Worm (Caenorhabditis elegans) whole organism, midembryonic: ENCODE results near the gene K04C2.7.

Source experiments
- T22C8.4 ChIP-seq: fragments of 200-800 bp; sonication (Bioruptor generic); IDR thresholded peaks from 2 replicates; pipeline ENCODE4 v1.3.6; 2022; ENCODE audit warnings: missing genetic modification characterization, missing compliant biosample characterization
- cog-1 ChIP-seq: sonication (generic microtip); optimal IDR thresholded peaks from 2 replicates; lab custom pipeline; 2016; ENCODE audit warnings: missing genetic modification characterization, missing compliant biosample characterization
- flt-1 ChIP-seq: fragments of 200-800 bp; sonication (Bioruptor generic); IDR thresholded peaks from 2 replicates; pipeline ENCODE4 v1.3.6; 2022; ENCODE audit warnings: missing genetic modification characterization, missing compliant biosample characterization
- klf-2 ChIP-seq: fragments of 200-800 bp; sonication (Bioruptor generic); conservative IDR thresholded peaks from 2 replicates; pipeline ENCODE4 v1.3.6; 2022; ENCODE audit warnings: missing genetic modification reagents, missing genetic modification characterization, missing compliant biosample characterization
- med-1 ChIP-seq: sonication (generic microtip); optimal IDR thresholded peaks from 2 replicates; lab custom pipeline; 2017; ENCODE audit warnings: missing genetic modification characterization, mild to moderate bottlenecking, missing compliant biosample characterization, antibody characterized with exemption, missing genetic modification reagents; ENCODE audit not compliant: insufficient read depth
- ref-1 ChIP-seq: fragments of 200-800 bp; sonication (Bioruptor generic); conservative IDR thresholded peaks from 2 replicates; pipeline ENCODE4 v1.3.6; 2022; ENCODE audit warnings: missing genetic modification reagents, missing genetic modification characterization, missing compliant biosample characterization
- tab-1 ChIP-seq: fragments of 200-800 bp; sonication (Bioruptor generic); IDR thresholded peaks from 2 replicates; pipeline ENCODE4 v1.3.6; 2022; ENCODE audit warnings: missing genetic modification characterization, missing compliant biosample characterization
- ztf-23 ChIP-seq: fragments of 200-800 bp; sonication (Bioruptor generic); IDR thresholded peaks from 2 replicates; pipeline ENCODE4 v1.3.6; 2022; ENCODE audit warnings: missing genetic modification reagents, missing genetic modification characterization, missing compliant biosample characterization
- ztf-29 ChIP-seq: fragments of 200-800 bp; sonication (Bioruptor generic); IDR thresholded peaks from 2 replicates; pipeline ENCODE4 v1.3.6; 2022; ENCODE audit warnings: missing genetic modification reagents, missing genetic modification characterization, missing compliant biosample characterization

K04C2.7 gene

ce11 chrIII:6885889-6886288, 5.0 kb downstream of the K04C2.7 start:
- TF ChIP-seq tab-1 (GFP tag; lab: Robert Waterston, UW) (no peak), flt-1 (GFP tag; lab: Robert Waterston, UW) (no peak), klf-2 (GFP tag; lab: Robert Waterston, UW) (no peak), T22C8.4 (no peak), ztf-29 (GFP tag; lab: Robert Waterston, UW) (no peak), med-1 (no peak), ref-1 (GFP tag; lab: Robert Waterston, UW) (no peak), cog-1 (tag; lab: Kevin White, UChicago) (no peak), ztf-23 (GFP tag; lab: Robert Waterston, UW) (no peak)

- TF ChIP-seq med-1 (peak; percentile 38), ztf-23 (GFP tag; lab: Robert Waterston, UW) (peak; percentile 87), ref-1 (GFP tag; lab: Robert Waterston, UW) (peak; percentile 77), tab-1 (GFP tag; lab: Robert Waterston, UW) (peak; percentile 89), flt-1 (GFP tag; lab: Robert Waterston, UW) (peak; percentile 93), cog-1 (tag; lab: Kevin White, UChicago) (peak; percentile 67), klf-2 (GFP tag; lab: Robert Waterston, UW) (peak; percentile 88), ztf-29 (GFP tag; lab: Robert Waterston, UW) (peak; percentile 82), T22C8.4 (peak; percentile 84)
Measured at ce11 chrIII:6887574-6887973, 6.7 kb downstream of the K04C2.7 start.

- TF ChIP-seq ztf-29 (GFP tag; lab: Robert Waterston, UW) = no peak
- TF ChIP-seq flt-1 (GFP tag; lab: Robert Waterston, UW) = 0 out of 2 replicates have a peak, but pooled peaks have one; percentile 39
- TF ChIP-seq klf-2 (GFP tag; lab: Robert Waterston, UW) = peak; percentile 64; the same call in 1 of the 2 replicates
- TF ChIP-seq tab-1 (GFP tag; lab: Robert Waterston, UW) = peak; percentile 60; the same call in 1 of the 2 replicates
- TF ChIP-seq ztf-23 (GFP tag; lab: Robert Waterston, UW) = 0 out of 2 replicates have a peak, but pooled peaks have one; percentile 65
Measured at ce11 chrIII:6888497-6888896, 7.6 kb downstream of the K04C2.7 start.

- no peak for TF ChIP-seq flt-1 (GFP tag; lab: Robert Waterston, UW)
- TF ChIP-seq klf-2 (GFP tag; lab: Robert Waterston, UW) = no peak
- no peak for TF ChIP-seq cog-1 (tag; lab: Kevin White, UChicago)
- no peak for TF ChIP-seq ztf-29 (GFP tag; lab: Robert Waterston, UW)
- no peak for TF ChIP-seq ztf-23 (GFP tag; lab: Robert Waterston, UW)
- TF ChIP-seq tab-1 (GFP tag; lab: Robert Waterston, UW) = no peak
- TF ChIP-seq T22C8.4 = no peak
- no peak for TF ChIP-seq med-1
- no peak for TF ChIP-seq ref-1 (GFP tag; lab: Robert Waterston, UW)
Measured at ce11 chrIII:6888999-6889824, 8.3 kb downstream of the K04C2.7 start, which contains the start of the genes brd-1 and K04C2.2. TSS of gene brd-1 (minus strand) at chrIII:6889504. TSS of gene K04C2.2 (plus strand) at chrIII:6889774.

ce11 chrIII:6891560-6891959, 10.7 kb downstream of the K04C2.7 start, which contains the start of gene K04C2.5:
TSS of gene K04C2.5 (minus strand) at chrIII:6891660.
- TF ChIP-seq T22C8.4 (no peak), cog-1 (tag; lab: Kevin White, UChicago) (no peak), klf-2 (GFP tag; lab: Robert Waterston, UW) (no peak), ztf-29 (GFP tag; lab: Robert Waterston, UW) (no peak), med-1 (no peak), ref-1 (GFP tag; lab: Robert Waterston, UW) (no peak), tab-1 (GFP tag; lab: Robert Waterston, UW) (no peak), ztf-23 (GFP tag; lab: Robert Waterston, UW) (no peak), flt-1 (GFP tag; lab: Robert Waterston, UW) (no peak)

ce11 chrIII:6895166-6895565, 14.3 kb downstream of the K04C2.7 start:
- TF ChIP-seq ztf-23 (GFP tag; lab: Robert Waterston, UW) = no peak
- no peak for TF ChIP-seq med-1
- TF ChIP-seq flt-1 (GFP tag; lab: Robert Waterston, UW) = no peak
- no peak for TF ChIP-seq tab-1 (GFP tag; lab: Robert Waterston, UW)
- no peak for TF ChIP-seq klf-2 (GFP tag; lab: Robert Waterston, UW)
- TF ChIP-seq cog-1 (tag; lab: Kevin White, UChicago) = no peak
- no peak for TF ChIP-seq ztf-29 (GFP tag; lab: Robert Waterston, UW)
- TF ChIP-seq T22C8.4 = no peak
- no peak for TF ChIP-seq ref-1 (GFP tag; lab: Robert Waterston, UW)

ce11 chrIII:6895677-6896076, 14.8 kb downstream of the K04C2.7 start:
- no peak for TF ChIP-seq cog-1 (tag; lab: Kevin White, UChicago)

- no peak for TF ChIP-seq T22C8.4
- no peak for TF ChIP-seq flt-1 (GFP tag; lab: Robert Waterston, UW)
- no peak for TF ChIP-seq ztf-29 (GFP tag; lab: Robert Waterston, UW)
- no peak for TF ChIP-seq ref-1 (GFP tag; lab: Robert Waterston, UW)
- TF ChIP-seq cog-1 (tag; lab: Kevin White, UChicago) = no peak
- TF ChIP-seq ztf-23 (GFP tag; lab: Robert Waterston, UW) = no peak
- no peak for TF ChIP-seq med-1
- TF ChIP-seq klf-2 (GFP tag; lab: Robert Waterston, UW) = no peak
- no peak for TF ChIP-seq tab-1 (GFP tag; lab: Robert Waterston, UW)
Measured at ce11 chrIII:6897587-6898064, 16.7 kb downstream of the K04C2.7 start, which contains the start of gene T07E3.4. TSS of gene T07E3.4 (plus strand) at chrIII:6898014.

ce11 chrIII:6898518-6898917, 17.6 kb downstream of the K04C2.7 start:
- TF ChIP-seq cog-1 (tag; lab: Kevin White, UChicago) (no peak), T22C8.4 (no peak), flt-1 (GFP tag; lab: Robert Waterston, UW) (no peak), med-1 (no peak), ztf-29 (GFP tag; lab: Robert Waterston, UW) (no peak)
